Worm (Caenorhabditis elegans): ENCODE data around the gene npp-9.

DNA sequence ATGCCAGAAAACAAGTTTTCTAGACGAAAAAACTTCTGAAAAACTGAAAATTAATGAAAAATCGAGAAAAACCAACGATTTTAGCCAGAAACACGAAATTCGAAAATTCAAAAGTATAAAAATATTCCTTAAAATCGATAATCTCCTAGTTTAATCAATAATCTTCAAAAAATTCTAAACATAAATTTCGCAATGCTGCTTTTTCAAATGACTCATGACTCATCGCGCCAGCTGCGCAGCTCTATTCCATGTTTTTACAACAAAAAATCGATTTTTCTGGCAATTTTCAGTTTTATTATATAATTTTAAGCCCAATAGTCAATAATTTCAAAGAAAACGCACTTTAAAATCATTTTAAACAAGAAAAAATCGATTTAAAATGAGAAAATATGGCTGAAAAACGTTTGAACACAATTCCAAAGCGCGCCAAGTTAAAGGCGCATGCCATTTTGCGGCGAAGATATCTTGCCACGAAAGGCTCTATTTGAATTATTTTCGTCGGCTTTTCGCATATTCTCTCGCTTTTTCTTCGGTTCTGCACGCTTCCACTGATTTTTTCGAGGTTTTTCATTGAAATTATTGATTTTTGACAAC, 8.3 kb downstream of the npp-9 start, which contains the start of gene cri-3:
- TF ChIP-seq flt-1 (GFP tag; IDR thresholded peaks at IDR 0.05) (no peak), ref-1 (GFP tag; conservative IDR thresholded peaks at IDR 0.05) (no peak), klf-2 (GFP tag; conservative IDR thresholded peaks at IDR 0.05) (no peak)
